Worm (Caenorhabditis elegans): Measurements from ENCODE around the gene C33H5.16.

The C33H5.16 gene

DNA sequence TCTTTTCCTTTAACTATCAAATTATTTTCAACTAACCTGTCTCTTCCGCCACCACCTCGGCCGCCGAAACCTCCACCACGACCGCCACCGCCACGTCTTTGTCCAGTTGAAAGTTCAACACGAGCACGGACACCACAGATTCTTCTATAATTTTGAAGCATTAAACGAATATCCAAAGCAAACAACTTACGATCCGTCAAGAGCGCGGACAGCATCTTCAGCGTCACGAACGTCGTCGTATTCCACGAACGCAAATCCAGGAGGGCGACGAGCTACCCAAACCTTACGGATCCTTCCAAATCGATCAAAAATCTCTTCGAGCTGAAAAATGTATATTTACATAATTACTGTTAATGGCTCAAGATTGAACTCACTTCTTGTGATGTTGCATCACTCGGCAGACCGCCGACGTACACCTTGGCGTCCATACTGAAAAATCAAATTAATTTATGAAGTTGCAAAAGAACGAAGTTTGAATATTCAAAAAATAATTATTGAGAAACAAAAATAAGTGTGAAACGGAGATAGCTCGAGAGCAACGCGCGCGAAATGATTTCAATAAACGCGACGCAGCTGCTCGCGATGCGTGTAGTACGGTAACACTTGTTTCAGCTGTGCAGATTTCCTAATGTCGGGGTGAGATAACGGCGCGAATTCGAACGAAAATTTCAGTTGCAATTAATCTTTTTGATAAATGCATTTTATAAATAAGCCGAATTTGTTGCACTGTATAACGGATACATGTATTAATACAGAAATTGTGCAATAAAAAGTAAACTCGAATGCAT, 12.2 kb downstream of the C33H5.16 start, which contains the start of gene rsp-6 (continued):
- peak; percentile 81 for TF ChIP-seq madf-8 (GFP tag; conservative IDR thresholded peaks at IDR 0.05)
- TF ChIP-seq ztf-28 (GFP tag; IDR thresholded peaks at IDR 0.05): 0 out of 2 replicates have a peak, but pooled peaks have one; percentile 8
- TF ChIP-seq dpl-1 (GFP tag; optimal IDR thresholded peaks at IDR 0.05): peak; percentile 93
- TF ChIP-seq nfya-1 (tag; optimal IDR thresholded peaks at IDR 0.05; ENCODE audit: borderline replicate concordance, insufficient read depth): no peak
- TF ChIP-seq bed-2 (GFP tag; IDR thresholded peaks at IDR 0.05): no peak
- peak; percentile 27 for TF ChIP-seq ztf-18 (tag; optimal IDR thresholded peaks at IDR 0.05)
- TF ChIP-seq nfya-2 (GFP tag; IDR thresholded peaks at IDR 0.05): no peak
- TF ChIP-seq pha-4 (tag; optimal IDR thresholded peaks at IDR 0.05): peak; percentile 13
- TF ChIP-seq F10E7.11 (tag; optimal IDR thresholded peaks at IDR 0.05): no peak
- no peak for TF ChIP-seq ccch-3 (GFP tag; optimal IDR thresholded peaks at IDR 0.05)

ce11 chrIV:7790151-7790691, 12.9 kb downstream of the C33H5.16 start:
- TF ChIP-seq sptf-2 (GFP tag; optimal IDR thresholded peaks at IDR 0.05): no peak
- no peak for TF ChIP-seq repo-1 (tag; optimal IDR thresholded peaks at IDR 0.05)
- TF ChIP-seq ztf-25 (GFP tag; IDR thresholded peaks at IDR 0.05): no peak
- TF ChIP-seq snpc-1.1 (tag; optimal IDR thresholded peaks at IDR 0.05; ENCODE audit: insufficient read depth): no peak
- no peak for TF ChIP-seq ceh-58 (GFP tag; IDR thresholded peaks at IDR 0.05)
- TF ChIP-seq Y56A3A.18 (GFP tag; IDR thresholded peaks at IDR 0.05): no peak
- no peak for TF ChIP-seq F52B5.7 (tag; optimal IDR thresholded peaks at IDR 0.05)
- peak; percentile 57; the same call in 1 of the 2 replicates for TF ChIP-seq madf-3 (GFP tag; IDR thresholded peaks at IDR 0.05)
- TF ChIP-seq hlh-26 (GFP tag; conservative IDR thresholded peaks at IDR 0.05): no peak
- no peak for TF ChIP-seq lin-40 (tag; optimal IDR thresholded peaks at IDR 0.05)
- TF ChIP-seq die-1 (tag; optimal IDR thresholded peaks at IDR 0.05): no peak
- peak; percentile 7; the same call in 1 of the 2 replicates for TF ChIP-seq mcd-1 (GFP tag; IDR thresholded peaks at IDR 0.05)
- no peak for TF ChIP-seq pha-4 (tag; optimal IDR thresholded peaks at IDR 0.05)
- TF ChIP-seq unc-62 (GFP tag; optimal IDR thresholded peaks at IDR 0.05): no peak
- no peak for TF ChIP-seq athp-1 (tag; optimal IDR thresholded peaks at IDR 0.05)
- TF ChIP-seq ztf-26 (tag; optimal IDR thresholded peaks at IDR 0.05): no peak
- no peak for TF ChIP-seq let-607 (tag; optimal IDR thresholded peaks at IDR 0.05)
- no peak for TF ChIP-seq mes-4 (tag; optimal IDR thresholded peaks at IDR 0.05)
- no peak for TF ChIP-seq rcor-1 (GFP tag; IDR thresholded peaks at IDR 0.05)
- TF ChIP-seq attf-5 (GFP tag; optimal IDR thresholded peaks at IDR 0.05): no peak
- TF ChIP-seq F39B2.1 (GFP tag; IDR thresholded peaks at IDR 0.05): no peak
- no peak for TF ChIP-seq F37B4.10 (GFP tag; IDR thresholded peaks at IDR 0.05)
- no peak for TF ChIP-seq lin-26 (GFP tag; IDR thresholded peaks at IDR 0.05)
- no peak for TF ChIP-seq nhr-90 (tag; optimal IDR thresholded peaks at IDR 0.05)
- TF ChIP-seq ztf-18 (tag; optimal IDR thresholded peaks at IDR 0.05): no peak
- TF ChIP-seq hmg-20 (GFP tag; IDR thresholded peaks at IDR 0.05): no peak
- TF ChIP-seq madf-8 (GFP tag; conservative IDR thresholded peaks at IDR 0.05): 0 out of 2 replicates have a peak, but pooled peaks have one; percentile 12
- no peak for TF ChIP-seq egrh-3 (GFP tag; IDR thresholded peaks at IDR 0.05)
- TF ChIP-seq madf-10 (tag; optimal IDR thresholded peaks at IDR 0.05): no peak
- no peak for TF ChIP-seq F57C9.4 (tag; optimal IDR thresholded peaks at IDR 0.05)
- TF ChIP-seq Y67H2A.10 (GFP tag; conservative IDR thresholded peaks at IDR 0.05): no peak
- TF ChIP-seq let-526 (GFP tag; IDR thresholded peaks at IDR 0.05): 0 out of 2 replicates have a peak, but pooled peaks have one; percentile 47
- TF ChIP-seq snpc-4 (GFP tag; optimal IDR thresholded peaks at IDR 0.05): no peak
- TF ChIP-seq snpc-4 (tag; optimal IDR thresholded peaks at IDR 0.05): no peak
- no peak for TF ChIP-seq B0336.3 (GFP tag; IDR thresholded peaks at IDR 0.05)
- no peak for TF ChIP-seq efl-1 (GFP tag; optimal IDR thresholded peaks at IDR 0.05)
- TF ChIP-seq zfh-2 (GFP tag; conservative IDR thresholded peaks at IDR 0.05): peak; percentile 36; the same call in 1 of the 2 replicates
- no peak for TF ChIP-seq lin-54 (GFP tag; optimal IDR thresholded peaks at IDR 0.05)
- no peak for TF ChIP-seq somi-1 (GFP tag; optimal IDR thresholded peaks at IDR 0.05)
